Worm (Caenorhabditis elegans) whole organism, L3 larva: ENCODE data around the gene mrp-5.

Experiments used
- nhr-77 ChIP-seq: fragments of 150-350 bp; optimal IDR thresholded peaks from 2 replicates; lab custom pipeline; 2014; ENCODE audit warnings: missing biosample characterization, missing genetic modification characterization
- unc-62 ChIP-seq: fragments of 150-350 bp; sonication (generic microtip); optimal IDR thresholded peaks from 4 replicates; lab custom pipeline; 2014; ENCODE audit warnings: missing biosample characterization, missing genetic modification reagents, missing genetic modification characterization
- zag-1 ChIP-seq: fragments of 150-350 bp; optimal IDR thresholded peaks from 2 replicates; lab custom pipeline; 2014; ENCODE audit warnings: missing biosample characterization, missing genetic modification characterization

DNA sequence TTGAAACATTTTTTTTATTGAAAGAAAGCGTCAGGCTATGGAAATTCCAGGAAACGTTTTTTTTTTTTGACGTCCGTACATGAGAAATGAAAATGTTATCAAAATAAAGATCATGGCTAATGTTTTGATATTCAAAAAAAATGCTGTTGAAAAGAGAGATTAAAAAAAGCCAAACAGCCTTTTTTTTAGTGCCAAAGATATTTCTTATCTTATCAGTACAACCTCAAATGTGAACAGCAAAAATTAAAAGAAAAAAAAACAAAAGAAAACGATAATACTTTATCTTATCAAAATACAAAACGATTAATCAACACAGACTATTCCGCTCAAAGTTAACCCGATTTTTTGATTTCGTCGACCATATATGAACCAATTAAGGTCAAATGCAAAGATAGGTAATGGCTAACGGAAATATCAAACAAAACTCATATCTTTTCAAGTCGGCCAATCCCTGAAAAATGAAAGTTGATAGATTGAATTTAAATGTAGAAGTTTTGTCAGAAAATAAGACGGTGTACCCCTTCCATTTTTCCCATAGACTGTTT, 38.8 kb downstream of the mrp-5 start:
- TF ChIP-seq nhr-77 (tag; lab: Kevin White, UChicago) (no peak), zag-1 (no peak), unc-62 (GFP tag; lab: Kevin White, UChicago) (no peak)
